Fruit fly (Drosophila melanogaster): ENCODE results near the gene beat-VII.

dm6 chr3R:26639503-26640075 lies 42.2 kb downstream of the beat-VII start, which contains the start of gene TwdlD:
- TF ChIP-seq psq (optimal IDR thresholded peaks at IDR 0.05) (no peak), Sin3A (optimal IDR thresholded peaks at IDR 0.05) (no peak), Myc (optimal IDR thresholded peaks at IDR 0.05) (no peak), h (optimal IDR thresholded peaks at IDR 0.05) (no peak), insv (optimal IDR thresholded peaks at IDR 0.05) (no peak)
